Fruit fly (Drosophila melanogaster) S2 (cell line): ENCODE data around the gene dco.

Source experiments
- CG8478 ChIP-seq: fragments of >200 bp; optimal IDR thresholded peaks from 2 replicates; lab custom pipeline; 2018
- CTCF ChIP-seq, 2 experiments: fragments of >200 bp; optimal IDR thresholded peaks; 2 replicates each; lab custom pipeline; 2018

- TF ChIP-seq CG8478 (lab: Kevin White, UChicago) (no peak), CTCF (optimal IDR thresholded peaks at IDR 0.05; lab: Kevin White, UChicago) (no peak)
These were observed 48.1 kb upstream of the dco start, which contains the start of gene Mayo for dm6 chr3R:31109126-31109525.
